Worm (Caenorhabditis elegans): Measurements from ENCODE around the gene fipr-25.

The fipr-25 gene

ce11 chrV:2004229-2004628 is 47.0 kb downstream of the fipr-25 start, which contains the start of gene clec-206:
clec-206 (minus strand) TSS chrV:2004329.
- TF ChIP-seq hmbx-1 (tag; optimal IDR thresholded peaks at IDR 0.05) (no peak), ets-7 (tag; optimal IDR thresholded peaks at IDR 0.05) (no peak), hnd-1 (tag; optimal IDR thresholded peaks at IDR 0.05) (no peak), aly-1 (tag; optimal IDR thresholded peaks at IDR 0.05) (no peak), scrt-1 (GFP tag; IDR thresholded peaks at IDR 0.05) (no peak), ceh-13 (GFP tag; optimal IDR thresholded peaks at IDR 0.05) (no peak), B0310.2 (tag; optimal IDR thresholded peaks at IDR 0.05) (no peak), hmg-4 (GFP tag; optimal IDR thresholded peaks at IDR 0.05) (no peak), tbx-11 (GFP tag; IDR thresholded peaks at IDR 0.05) (no peak), tra-4 (tag; optimal IDR thresholded peaks at IDR 0.05) (no peak), tbx-37 (GFP tag; conservative IDR thresholded peaks at IDR 0.05) (no peak), flt-1 (GFP tag; IDR thresholded peaks at IDR 0.05) (no peak), sea-1 (GFP tag; conservative IDR thresholded peaks at IDR 0.05) (no peak), F13C5.2 (tag; optimal IDR thresholded peaks at IDR 0.05) (no peak), ama-1 (optimal IDR thresholded peaks at IDR 0.05) (no peak), ceh-36 (tag; optimal IDR thresholded peaks at IDR 0.05) (no peak), pes-1 (GFP tag; IDR thresholded peaks at IDR 0.05) (no peak)

- no peak for TF ChIP-seq hmg-4 (GFP tag; optimal IDR thresholded peaks at IDR 0.05)
- no peak for TF ChIP-seq ama-1 (optimal IDR thresholded peaks at IDR 0.05)
- no peak for TF ChIP-seq F13C5.2 (tag; optimal IDR thresholded peaks at IDR 0.05)
- TF ChIP-seq ets-7 (tag; optimal IDR thresholded peaks at IDR 0.05), result no peak
- no peak for TF ChIP-seq ceh-13 (GFP tag; optimal IDR thresholded peaks at IDR 0.05)
- no peak for TF ChIP-seq tra-4 (tag; optimal IDR thresholded peaks at IDR 0.05)
- no peak for TF ChIP-seq pes-1 (GFP tag; IDR thresholded peaks at IDR 0.05)
- TF ChIP-seq B0310.2 (tag; optimal IDR thresholded peaks at IDR 0.05), result no peak
- TF ChIP-seq tbx-11 (GFP tag; IDR thresholded peaks at IDR 0.05), result no peak
- TF ChIP-seq ceh-36 (tag; optimal IDR thresholded peaks at IDR 0.05), result no peak
- TF ChIP-seq hnd-1 (tag; optimal IDR thresholded peaks at IDR 0.05), result no peak
- TF ChIP-seq hmbx-1 (tag; optimal IDR thresholded peaks at IDR 0.05), result no peak
- no peak for TF ChIP-seq flt-1 (GFP tag; IDR thresholded peaks at IDR 0.05)
- TF ChIP-seq aly-1 (tag; optimal IDR thresholded peaks at IDR 0.05), result no peak
- TF ChIP-seq sea-1 (GFP tag; conservative IDR thresholded peaks at IDR 0.05), result no peak
- TF ChIP-seq tbx-37 (GFP tag; conservative IDR thresholded peaks at IDR 0.05), result no peak
- TF ChIP-seq scrt-1 (GFP tag; IDR thresholded peaks at IDR 0.05), result no peak
These were observed 47.4 kb downstream of the fipr-25 start, which contains the start of gene cysl-4 for ce11 chrV:2004659-2005058. cysl-4 (plus strand) TSS chrV:2004959.

Data from whole organism, early embryonic.